Worm (Caenorhabditis elegans) whole organism, L2 larva: ENCODE data around the gene B0365.9.

Experiments
- C34F6.9 ChIP-seq: fragments of 150-350 bp; optimal IDR thresholded peaks from 2 replicates; lab custom pipeline; 2014; ENCODE audit warnings: missing biosample characterization, missing genetic modification characterization
- F13H6.1 ChIP-seq: sonication (generic microtip); optimal IDR thresholded peaks from 2 replicates; lab custom pipeline; 2016; ENCODE audit warnings: missing genetic modification characterization, missing compliant biosample characterization
- R02D3.7 ChIP-seq: fragments of 150-350 bp; optimal IDR thresholded peaks from 2 replicates; lab custom pipeline; 2014; ENCODE audit warnings: missing biosample characterization, missing genetic modification characterization
- Y55F3AM.14 ChIP-seq: fragments of 200-800 bp; sonication (Bioruptor generic); optimal IDR thresholded peaks from 2 replicates; lab custom pipeline; 2018; ENCODE audit warnings: mild to moderate bottlenecking, missing genetic modification characterization, missing compliant biosample characterization
- ZK546.5 ChIP-seq: sonication (generic microtip); optimal IDR thresholded peaks from 2 replicates; lab custom pipeline; 2017; ENCODE audit warnings: missing biosample characterization, missing genetic modification characterization
- aly-2 ChIP-seq: fragments of 150-350 bp; optimal IDR thresholded peaks from 2 replicates; lab custom pipeline; 2014; ENCODE audit warnings: missing biosample characterization, missing genetic modification characterization
- ama-1 ChIP-seq: fragments of 150-350 bp; optimal IDR thresholded peaks from 2 replicates; lab custom pipeline; 2018; ENCODE audit warnings: inconsistent platforms
- blmp-1 ChIP-seq: sonication (generic microtip); optimal IDR thresholded peaks from 2 replicates; lab custom pipeline; 2017; ENCODE audit warnings: missing genetic modification characterization, mild to moderate bottlenecking, missing compliant biosample characterization, antibody characterized with exemption, moderate library complexity; ENCODE audit not compliant: insufficient read depth
- ceh-16 ChIP-seq: fragments of 150-350 bp; optimal IDR thresholded peaks from 2 replicates; lab custom pipeline; 2014; ENCODE audit warnings: missing biosample characterization, missing genetic modification characterization
- ceh-82 ChIP-seq: fragments of 150-350 bp; optimal IDR thresholded peaks from 2 replicates; lab custom pipeline; 2014; ENCODE audit warnings: missing biosample characterization, missing genetic modification characterization
- crh-2 ChIP-seq: sonication (generic microtip); optimal IDR thresholded peaks from 2 replicates; lab custom pipeline; 2017; ENCODE audit warnings: missing biosample characterization, missing genetic modification characterization
- dmd-4 ChIP-seq: sonication (generic microtip); optimal IDR thresholded peaks from 2 replicates; lab custom pipeline; 2017; ENCODE audit warnings: missing biosample characterization, missing genetic modification characterization
- egl-27 ChIP-seq: sonication (generic microtip); optimal IDR thresholded peaks from 3 replicates; lab custom pipeline; 2017; ENCODE audit warnings: missing biosample characterization, missing genetic modification reagents, missing genetic modification characterization
- elt-1 ChIP-seq: fragments of 150-350 bp; optimal IDR thresholded peaks from 2 replicates; lab custom pipeline; 2014; ENCODE audit warnings: missing biosample characterization, missing genetic modification characterization
- elt-3 ChIP-seq: sonication (generic microtip); optimal IDR thresholded peaks from 2 replicates; lab custom pipeline; 2017; ENCODE audit warnings: missing biosample characterization, missing genetic modification characterization
- fos-1 ChIP-seq: fragments of 150-350 bp; optimal IDR thresholded peaks from 2 replicates; lab custom pipeline; 2014; ENCODE audit warnings: missing biosample characterization, missing genetic modification characterization
- gmeb-1 ChIP-seq: fragments of 150-350 bp; optimal IDR thresholded peaks from 2 replicates; lab custom pipeline; 2014; ENCODE audit warnings: missing biosample characterization, missing genetic modification characterization
- lin-11 ChIP-seq: fragments of 150-350 bp; sonication (generic microtip); optimal IDR thresholded peaks from 2 replicates; lab custom pipeline; 2014; ENCODE audit warnings: missing biosample characterization, missing genetic modification characterization, inconsistent platforms, mixed read lengths
- lin-13 ChIP-seq: fragments of 150-350 bp; optimal IDR thresholded peaks from 2 replicates; lab custom pipeline; 2014; ENCODE audit warnings: missing biosample characterization, missing genetic modification reagents, missing genetic modification characterization
- lsy-2 ChIP-seq, 2 experiments: fragments of 150-350 bp in 1 of 2; sonication (generic microtip) in 1 of 2; optimal IDR thresholded peaks; 2 replicates each; lab custom pipeline; 2014 to 2017; ENCODE audit warnings: missing biosample characterization in 2 of 2, missing genetic modification characterization in 2 of 2
- mab-5 ChIP-seq: fragments of 150-350 bp; optimal IDR thresholded peaks from 2 replicates; lab custom pipeline; 2014; ENCODE audit warnings: missing biosample characterization, missing genetic modification characterization
- mbf-1 ChIP-seq: sonication (generic microtip); optimal IDR thresholded peaks from 2 replicates; lab custom pipeline; 2017; ENCODE audit warnings: missing biosample characterization, missing genetic modification characterization
- mdl-1 ChIP-seq, 2 experiments: fragments of 150-350 bp in 1 of 2; sonication (generic microtip) in 1 of 2; optimal IDR thresholded peaks; 2 replicates each; lab custom pipeline; 2017; ENCODE audit warnings: missing biosample characterization in 2 of 2, missing genetic modification characterization in 2 of 2
- nhr-10 ChIP-seq: sonication (generic microtip); optimal IDR thresholded peaks from 2 replicates; lab custom pipeline; 2017; ENCODE audit warnings: missing biosample characterization, missing genetic modification characterization
- nhr-11 ChIP-seq: fragments of 150-350 bp; optimal IDR thresholded peaks from 2 replicates; lab custom pipeline; 2014; ENCODE audit warnings: missing biosample characterization, missing genetic modification characterization
- nhr-12 ChIP-seq: fragments of 150-350 bp; optimal IDR thresholded peaks from 2 replicates; lab custom pipeline; 2014; ENCODE audit warnings: missing biosample characterization, missing genetic modification characterization
- nhr-129 ChIP-seq: fragments of 150-350 bp; optimal IDR thresholded peaks from 2 replicates; lab custom pipeline; 2014; ENCODE audit warnings: missing biosample characterization, missing genetic modification characterization
- nhr-21 ChIP-seq: fragments of 150-350 bp; optimal IDR thresholded peaks from 2 replicates; lab custom pipeline; 2014; ENCODE audit warnings: missing biosample characterization, missing genetic modification characterization
- nhr-23 ChIP-seq: fragments of 150-350 bp; optimal IDR thresholded peaks from 2 replicates; lab custom pipeline; 2014; ENCODE audit warnings: missing biosample characterization, missing genetic modification reagents, missing genetic modification characterization
- nhr-237 ChIP-seq: fragments of 150-350 bp; optimal IDR thresholded peaks from 2 replicates; lab custom pipeline; 2014; ENCODE audit warnings: missing biosample characterization, missing genetic modification characterization
- nhr-25 ChIP-seq: fragments of 150-350 bp; sonication (generic microtip); optimal IDR thresholded peaks from 3 replicates; lab custom pipeline; 2014; ENCODE audit warnings: missing biosample characterization, missing genetic modification characterization
- nhr-6 ChIP-seq: fragments of 150-350 bp; optimal IDR thresholded peaks from 2 replicates; lab custom pipeline; 2014; ENCODE audit warnings: missing biosample characterization, missing genetic modification characterization
- sem-4 ChIP-seq: fragments of 150-350 bp; optimal IDR thresholded peaks from 2 replicates; lab custom pipeline; 2014; ENCODE audit warnings: missing biosample characterization, missing genetic modification reagents, missing genetic modification characterization
- skn-1 ChIP-seq: sonication (generic microtip); optimal IDR thresholded peaks from 2 replicates; lab custom pipeline; 2017; ENCODE audit warnings: missing biosample characterization, missing genetic modification characterization
- sma-3 ChIP-seq: sonication (generic microtip); optimal IDR thresholded peaks from 2 replicates; lab custom pipeline; 2016; ENCODE audit warnings: missing genetic modification reagents, missing genetic modification characterization, missing compliant biosample characterization
- sma-9 ChIP-seq, 2 experiments: fragments of 150-350 bp in 1 of 2; sonication (generic microtip) in 1 of 2; optimal IDR thresholded peaks; 2 replicates each; lab custom pipeline; 2014 to 2016; ENCODE audit warnings: missing genetic modification characterization in 2 of 2, mild to moderate bottlenecking in 1 of 2, missing biosample characterization in 1 of 2, missing compliant biosample characterization in 1 of 2, missing genetic modification reagents in 1 of 2, moderate library complexity in 1 of 2
- snpc-4 ChIP-seq: fragments of 150-350 bp; optimal IDR thresholded peaks from 2 replicates; lab custom pipeline; 2014; ENCODE audit warnings: missing biosample characterization, missing genetic modification characterization
- unc-39 ChIP-seq: fragments of 150-350 bp; optimal IDR thresholded peaks from 2 replicates; lab custom pipeline; 2014; ENCODE audit warnings: missing biosample characterization, missing genetic modification characterization
- unc-55 ChIP-seq: fragments of 150-350 bp; sonication (generic microtip); optimal IDR thresholded peaks from 3 replicates; lab custom pipeline; 2014; ENCODE audit warnings: missing biosample characterization, missing genetic modification reagents, missing genetic modification characterization
- unc-62 ChIP-seq: fragments of 150-350 bp; optimal IDR thresholded peaks from 2 replicates; lab custom pipeline; 2014; ENCODE audit warnings: missing biosample characterization, missing genetic modification reagents, missing genetic modification characterization
- zag-1 ChIP-seq: fragments of 150-350 bp; optimal IDR thresholded peaks from 2 replicates; lab custom pipeline; 2014; ENCODE audit warnings: missing biosample characterization, missing genetic modification characterization
- ztf-11 ChIP-seq: sonication (generic microtip); optimal IDR thresholded peaks from 2 replicates; lab custom pipeline; 2017; ENCODE audit warnings: missing biosample characterization, missing genetic modification characterization
- ztf-4 ChIP-seq: fragments of 150-350 bp; optimal IDR thresholded peaks from 2 replicates; lab custom pipeline; 2014; ENCODE audit warnings: missing biosample characterization, missing genetic modification characterization

The B0365.9 gene

ce11 chrV:13082442-13083126, 50.8 kb downstream of the B0365.9 start, which contains the start of gene C34B4.2:
C34B4.2 (plus strand) TSS chrV:13083055.
- TF ChIP-seq nhr-12 (tag; lab: Kevin White, UChicago) = no peak
- no peak for TF ChIP-seq R02D3.7
- TF ChIP-seq egl-27 (tag; lab: Kevin White, UChicago) = peak; percentile 1
- peak; percentile 35 for TF ChIP-seq unc-55
- no peak for TF ChIP-seq ztf-11
- TF ChIP-seq ztf-4 (tag; lab: Kevin White, UChicago) = peak; percentile 58
- TF ChIP-seq lin-13 (GFP tag; lab: Kevin White, UChicago) = peak; percentile 44
- no peak for TF ChIP-seq skn-1 (tag; lab: Kevin White, UChicago)
- peak; percentile 55 for TF ChIP-seq fos-1 (tag; lab: Kevin White, UChicago)
- TF ChIP-seq ama-1 (lab: Kevin White, UChicago) = peak; percentile 36
- peak; percentile 78 for TF ChIP-seq C34F6.9 (tag; lab: Kevin White, UChicago)
- TF ChIP-seq ceh-82 = no peak
- TF ChIP-seq lin-11 (tag; lab: Kevin White, UChicago) = peak; percentile 42
- peak; percentile 82 for TF ChIP-seq crh-2 (tag; lab: Kevin White, UChicago)
- peak in 1 of 2 experiments; percentile 20 for TF ChIP-seq mdl-1 (tag; optimal IDR thresholded peaks at IDR 0.05; lab: Kevin White, UChicago)
- no peak for TF ChIP-seq snpc-4 (tag; lab: Kevin White, UChicago)
- TF ChIP-seq blmp-1 = peak; percentile 54
- TF ChIP-seq nhr-21 = peak; percentile 13
- peak; percentile 93 for TF ChIP-seq nhr-129 (tag; lab: Kevin White, UChicago)
- no peak for TF ChIP-seq mbf-1
- no peak for TF ChIP-seq dmd-4 (tag; lab: Kevin White, UChicago)
- TF ChIP-seq Y55F3AM.14 (GFP tag; lab: Kevin White, UChicago) = peak; percentile 77
- TF ChIP-seq nhr-6 (tag; lab: Kevin White, UChicago) = no peak
- no peak for TF ChIP-seq ceh-16 (tag; lab: Kevin White, UChicago)
- no peak for TF ChIP-seq nhr-23 (tag; lab: Kevin White, UChicago)
- no peak for TF ChIP-seq nhr-10
- TF ChIP-seq elt-1 (tag; lab: Kevin White, UChicago) = no peak
- peak; percentile 59 for TF ChIP-seq mab-5
- TF ChIP-seq unc-62 (GFP tag; lab: Kevin White, UChicago) = peak; percentile 13
- no peak for TF ChIP-seq elt-3 (tag; lab: Kevin White, UChicago)
- no peak for TF ChIP-seq nhr-237 (tag; lab: Kevin White, UChicago)
- TF ChIP-seq sma-3 (GFP tag; lab: Kevin White, UChicago) = peak; percentile 7
- TF ChIP-seq nhr-25 (tag; lab: Kevin White, UChicago) = peak; percentile 45
- TF ChIP-seq ZK546.5 = no peak
- TF ChIP-seq unc-39 (tag; lab: Kevin White, UChicago) = peak; percentile 16
- peak; percentile 54 for TF ChIP-seq zag-1
- TF ChIP-seq aly-2 = no peak
- TF ChIP-seq gmeb-1 (tag; lab: Kevin White, UChicago) = no peak
- peak in 1 of 2 experiments; percentile 65 for TF ChIP-seq lsy-2 (tag; optimal IDR thresholded peaks at IDR 0.05; lab: Kevin White, UChicago)
- peak; percentile 82 for TF ChIP-seq sma-9 (GFP tag; optimal IDR thresholded peaks at IDR 0.05; lab: Kevin White, UChicago)
- TF ChIP-seq sma-9 (tag; optimal IDR thresholded peaks at IDR 0.05; lab: Kevin White, UChicago) = no peak
- peak; percentile 96 for TF ChIP-seq F13H6.1 (tag; lab: Kevin White, UChicago)
- peak; percentile 76 for TF ChIP-seq sem-4 (tag; lab: Kevin White, UChicago)
- no peak for TF ChIP-seq nhr-11 (tag; lab: Kevin White, UChicago)
